Fruit fly (Drosophila melanogaster) S2 (cell line): Measurements from ENCODE around the gene fax.

Experiments used
- CG8478 ChIP-seq: fragments of >200 bp; optimal IDR thresholded peaks from 2 replicates; lab custom pipeline; 2018
- CTCF ChIP-seq, 2 experiments: fragments of >200 bp; optimal IDR thresholded peaks; 2 replicates each; lab custom pipeline; 2018

dm6 chr3L:16411566-16411965, at the start of gene fax:
- TF ChIP-seq CTCF (optimal IDR thresholded peaks at IDR 0.05; lab: Kevin White, UChicago), result peak in 1 of 2 experiments; percentile 60
- no peak for TF ChIP-seq CG8478
